Worm (Caenorhabditis elegans) whole organism, L4/young adult: Measurements from ENCODE around the gene col-41.

Experiments
- W03F9.2 ChIP-seq: fragments of 150-350 bp; optimal IDR thresholded peaks from 2 replicates; lab custom pipeline; 2014; ENCODE audit warnings: missing biosample characterization, missing genetic modification characterization
- dao-5 ChIP-seq: sonication (generic microtip); optimal IDR thresholded peaks from 2 replicates; lab custom pipeline; 2016; ENCODE audit warnings: missing genotype, missing genetic modification characterization, moderate library complexity, missing compliant biosample characterization
- him-1 ChIP-seq: sonication (generic microtip); optimal IDR thresholded peaks from 2 replicates; lab custom pipeline; 2016; ENCODE audit warnings: missing genotype, missing genetic modification reagents, missing genetic modification characterization, missing compliant biosample characterization

- TF ChIP-seq him-1 (no peak), dao-5 (no peak), W03F9.2 (tag; lab: Kevin White, UChicago) (no peak)
Observed at ce11 chrX:15188510-15188909, 12.2 kb upstream of the col-41 start.
